Fruit fly (Drosophila melanogaster) whole organism, embryonic: ENCODE measurements around the gene CG18265.

Source experiments
- CG11504 ChIP-seq: fragments of 200-800 bp; sonication (Bioruptor generic); optimal IDR thresholded peaks from 3 replicates; lab custom pipeline; 2019; ENCODE audit warnings: missing biosample characterization, mild to moderate bottlenecking, missing genetic modification characterization, moderate library complexity
- CG12104 ChIP-seq: fragments of 200-800 bp; sonication (Bioruptor generic); optimal IDR thresholded peaks from 3 replicates; lab custom pipeline; 2016; ENCODE audit warnings: missing biosample characterization, missing genetic modification characterization
- CG12299 ChIP-seq: fragments of 200-800 bp; sonication (Bioruptor generic); optimal IDR thresholded peaks from 2 replicates; lab custom pipeline; 2018; ENCODE audit warnings: missing biosample characterization, mild to moderate bottlenecking, missing genetic modification characterization
- CG33557 ChIP-seq: fragments of 200-800 bp; sonication (Bioruptor generic); optimal IDR thresholded peaks from 2 replicates; lab custom pipeline; 2019; ENCODE audit warnings: missing biosample characterization, mild to moderate bottlenecking, missing genetic modification characterization, moderate library complexity
- HHEX ChIP-seq: fragments of 200-800 bp; sonication (Bioruptor generic); optimal IDR thresholded peaks from 3 replicates; lab custom pipeline; 2017; ENCODE audit warnings: missing biosample characterization, mild to moderate bottlenecking, missing genetic modification characterization, missing genetic modification reagents
- PHDP ChIP-seq: fragments of 200-800 bp; sonication (Bioruptor generic); optimal IDR thresholded peaks from 3 replicates; lab custom pipeline; 2018; ENCODE audit warnings: missing biosample characterization, mild to moderate bottlenecking, missing genetic modification characterization, moderate library complexity
- hb ChIP-seq: fragments of 200-800 bp; sonication (Bioruptor generic); IDR thresholded peaks from 3 replicates; pipeline ENCODE4 v1.3.6; 2022; ENCODE audit warnings: missing biosample characterization, missing genetic modification characterization; ENCODE audit not compliant: partially characterized antibody
- luna ChIP-seq: fragments of 200-800 bp; sonication (Bioruptor generic); optimal IDR thresholded peaks from 2 replicates; lab custom pipeline; 2016; ENCODE audit warnings: missing biosample characterization, missing genetic modification characterization

dm6 chr3L:17393098-17393497, 46.1 kb upstream of the CG18265 start:
- TF ChIP-seq CG12299 (tag; lab: Kevin White, UChicago) (no peak), CG12104 (no peak), luna (GFP tag; lab: Kevin White, UChicago) (no peak), hb (no peak), PHDP (tag; lab: Kevin White, UChicago) (no peak), HHEX (GFP tag; lab: Kevin White, UChicago) (no peak), CG33557 (GFP tag; lab: Kevin White, UChicago) (no peak), CG11504 (tag; lab: Kevin White, UChicago) (no peak)
